Worm (Caenorhabditis elegans) whole organism, L3 larva: ENCODE data around the gene glb-9.

Source experiments
- R02D3.7 ChIP-seq: fragments of 150-350 bp; optimal IDR thresholded peaks from 2 replicates; lab custom pipeline; 2014; ENCODE audit warnings: missing biosample characterization, missing genetic modification characterization
- ZK546.5 ChIP-seq: sonication (generic microtip); optimal IDR thresholded peaks from 2 replicates; lab custom pipeline; 2017; ENCODE audit warnings: missing biosample characterization, missing genetic modification characterization
- aly-2 ChIP-seq: fragments of 150-350 bp; optimal IDR thresholded peaks from 2 replicates; lab custom pipeline; 2014; ENCODE audit warnings: missing biosample characterization, missing genetic modification characterization
- ama-1 ChIP-seq: fragments of 150-350 bp; optimal IDR thresholded peaks from 2 replicates; lab custom pipeline; 2018
- ceh-16 ChIP-seq: sonication (generic microtip); optimal IDR thresholded peaks from 2 replicates; lab custom pipeline; 2017; ENCODE audit warnings: missing biosample characterization, missing genetic modification characterization
- ceh-28 ChIP-seq: fragments of 150-350 bp; optimal IDR thresholded peaks from 2 replicates; lab custom pipeline; 2014; ENCODE audit warnings: missing biosample characterization, missing genetic modification reagents, missing genetic modification characterization
- ceh-82 ChIP-seq: fragments of 150-350 bp; optimal IDR thresholded peaks from 2 replicates; lab custom pipeline; 2014; ENCODE audit warnings: missing biosample characterization, missing genetic modification characterization
- ceh-9 ChIP-seq: sonication (generic microtip); optimal IDR thresholded peaks from 2 replicates; lab custom pipeline; 2018; ENCODE audit warnings: missing biosample characterization, missing genetic modification characterization
- daf-12 ChIP-seq: fragments of 150-350 bp; optimal IDR thresholded peaks from 2 replicates; lab custom pipeline; 2014; ENCODE audit warnings: missing biosample characterization, missing genetic modification reagents, missing genetic modification characterization
- egl-27 ChIP-seq: sonication (generic microtip); optimal IDR thresholded peaks from 4 replicates; lab custom pipeline; 2017; ENCODE audit warnings: missing biosample characterization, missing genetic modification reagents, missing genetic modification characterization
- egl-5 ChIP-seq: fragments of 150-350 bp; optimal IDR thresholded peaks from 2 replicates; lab custom pipeline; 2017; ENCODE audit warnings: missing biosample characterization, missing genetic modification reagents, missing genetic modification characterization, inconsistent platforms
- elt-1 ChIP-seq: fragments of 150-350 bp; optimal IDR thresholded peaks from 2 replicates; lab custom pipeline; 2014; ENCODE audit warnings: missing biosample characterization, missing genetic modification characterization
- elt-2 ChIP-seq: sonication (generic microtip); optimal IDR thresholded peaks from 2 replicates; lab custom pipeline; 2016; ENCODE audit warnings: missing genetic modification reagents, mild to moderate bottlenecking, missing genetic modification characterization, missing compliant biosample characterization
- elt-3 ChIP-seq, 3 experiments: fragments of 150-350 bp in 1 of 3; sonication (generic microtip) in 2 of 3; optimal IDR thresholded peaks; 2 replicates in 2 of 3; 4 replicates in 1 of 3; lab custom pipeline; 2014 to 2017; ENCODE audit warnings: missing biosample characterization in 3 of 3, missing genetic modification characterization in 3 of 3
- eor-1 ChIP-seq, 2 experiments: fragments of 150-350 bp; optimal IDR thresholded peaks; 2 replicates each; lab custom pipeline; 2014 to 2018; ENCODE audit warnings: missing biosample characterization in 2 of 2, missing genetic modification characterization in 2 of 2
- fkh-10 ChIP-seq: sonication (generic microtip); optimal IDR thresholded peaks from 2 replicates; lab custom pipeline; 2017; ENCODE audit warnings: missing biosample characterization, missing genetic modification reagents, missing genetic modification characterization
- fkh-2 ChIP-seq: fragments of 150-350 bp; optimal IDR thresholded peaks from 2 replicates; lab custom pipeline; 2014; ENCODE audit warnings: missing biosample characterization, missing genetic modification reagents, missing genetic modification characterization
- fos-1 ChIP-seq: fragments of 150-350 bp; optimal IDR thresholded peaks from 2 replicates; lab custom pipeline; 2014; ENCODE audit warnings: missing biosample characterization, missing genetic modification characterization
- hmg-11 ChIP-seq: sonication (generic microtip); optimal IDR thresholded peaks from 2 replicates; lab custom pipeline; 2016; ENCODE audit warnings: missing genetic modification characterization, missing compliant biosample characterization
- jun-1 ChIP-seq: fragments of 150-350 bp; optimal IDR thresholded peaks from 2 replicates; lab custom pipeline; 2014; ENCODE audit warnings: missing biosample characterization, missing genetic modification reagents, missing genetic modification characterization
- lin-15B ChIP-seq: fragments of 150-350 bp; optimal IDR thresholded peaks from 2 replicates; lab custom pipeline; 2014; ENCODE audit warnings: missing biosample characterization, missing genetic modification characterization
- lin-39 ChIP-seq: fragments of 150-350 bp; optimal IDR thresholded peaks from 2 replicates; lab custom pipeline; 2018; ENCODE audit warnings: missing biosample characterization, missing genetic modification reagents, missing genetic modification characterization
- lsy-12 ChIP-seq: sonication (generic microtip); optimal IDR thresholded peaks from 2 replicates; lab custom pipeline; 2016; ENCODE audit warnings: mild to moderate bottlenecking, missing genetic modification characterization, missing compliant biosample characterization
- mdl-1 ChIP-seq: fragments of 150-350 bp; optimal IDR thresholded peaks from 2 replicates; lab custom pipeline; 2014; ENCODE audit warnings: missing biosample characterization, missing genetic modification characterization
- mml-1 ChIP-seq: fragments of 150-350 bp; sonication (generic microtip); optimal IDR thresholded peaks from 3 replicates; lab custom pipeline; 2014; ENCODE audit warnings: missing biosample characterization, missing genetic modification characterization
- nfya-1 ChIP-seq: sonication (generic microtip); optimal IDR thresholded peaks from 2 replicates; lab custom pipeline; 2017; ENCODE audit warnings: missing genetic modification characterization, mild to moderate bottlenecking, missing compliant biosample characterization, antibody characterized with exemption, moderate library complexity; ENCODE audit not compliant: insufficient read depth
- nhr-11 ChIP-seq: fragments of 150-350 bp; optimal IDR thresholded peaks from 2 replicates; lab custom pipeline; 2014; ENCODE audit warnings: missing biosample characterization, missing genetic modification characterization
- nhr-12 ChIP-seq: fragments of 150-350 bp; optimal IDR thresholded peaks from 2 replicates; lab custom pipeline; 2014; ENCODE audit warnings: missing biosample characterization, missing genetic modification characterization
- nhr-23 ChIP-seq: fragments of 150-350 bp; optimal IDR thresholded peaks from 2 replicates; lab custom pipeline; 2014; ENCODE audit warnings: missing biosample characterization, missing genetic modification reagents, missing genetic modification characterization
- nhr-237 ChIP-seq: fragments of 150-350 bp; optimal IDR thresholded peaks from 2 replicates; lab custom pipeline; 2014; ENCODE audit warnings: missing biosample characterization, missing genetic modification characterization
- nhr-25 ChIP-seq: sonication (generic microtip); optimal IDR thresholded peaks from 2 replicates; lab custom pipeline; 2017; ENCODE audit warnings: missing biosample characterization, missing genetic modification characterization
- nhr-28 ChIP-seq: fragments of 150-350 bp; optimal IDR thresholded peaks from 2 replicates; lab custom pipeline; 2014; ENCODE audit warnings: missing biosample characterization, missing genetic modification characterization
- nhr-43 ChIP-seq: sonication (generic microtip); optimal IDR thresholded peaks from 2 replicates; lab custom pipeline; 2016; ENCODE audit warnings: mild to moderate bottlenecking, missing genetic modification characterization, missing compliant biosample characterization; ENCODE audit not compliant: poor library complexity, severe bottlenecking
- nhr-67 ChIP-seq: fragments of 150-350 bp; optimal IDR thresholded peaks from 2 replicates; lab custom pipeline; 2014; ENCODE audit warnings: missing biosample characterization, missing genetic modification characterization
- nhr-76 ChIP-seq: fragments of 150-350 bp; sonication (generic microtip); optimal IDR thresholded peaks from 5 replicates; lab custom pipeline; 2014; ENCODE audit warnings: missing biosample characterization, missing genetic modification characterization
- nhr-77 ChIP-seq: fragments of 150-350 bp; optimal IDR thresholded peaks from 2 replicates; lab custom pipeline; 2014; ENCODE audit warnings: missing biosample characterization, missing genetic modification characterization
- pha-4 ChIP-seq: fragments of 150-350 bp; optimal IDR thresholded peaks from 2 replicates; lab custom pipeline; 2014; ENCODE audit warnings: missing biosample characterization, missing genetic modification reagents, missing genetic modification characterization
- pqm-1 ChIP-seq: fragments of 150-350 bp; optimal IDR thresholded peaks from 2 replicates; lab custom pipeline; 2017; ENCODE audit warnings: missing biosample characterization, missing genetic modification characterization, inconsistent platforms
- sea-2 ChIP-seq: fragments of 150-350 bp; sonication (generic microtip); optimal IDR thresholded peaks from 4 replicates; lab custom pipeline; 2014; ENCODE audit warnings: missing biosample characterization, missing genetic modification reagents, missing genetic modification characterization
- skn-1 ChIP-seq: fragments of 150-350 bp; optimal IDR thresholded peaks from 2 replicates; lab custom pipeline; 2014; ENCODE audit warnings: missing biosample characterization, missing genetic modification characterization
- snpc-4 ChIP-seq: fragments of 150-350 bp; optimal IDR thresholded peaks from 2 replicates; lab custom pipeline; 2014; ENCODE audit warnings: missing biosample characterization, missing genetic modification characterization
- tbx-2 ChIP-seq: sonication (generic microtip); optimal IDR thresholded peaks from 2 replicates; lab custom pipeline; 2016; ENCODE audit warnings: mild to moderate bottlenecking, missing genetic modification characterization, missing compliant biosample characterization
- unc-39 ChIP-seq: sonication (generic microtip); optimal IDR thresholded peaks from 4 replicates; lab custom pipeline; 2017; ENCODE audit warnings: missing biosample characterization, missing genetic modification characterization
- unc-62 ChIP-seq: fragments of 150-350 bp; sonication (generic microtip); optimal IDR thresholded peaks from 4 replicates; lab custom pipeline; 2014; ENCODE audit warnings: missing biosample characterization, missing genetic modification reagents, missing genetic modification characterization
- zag-1 ChIP-seq: fragments of 150-350 bp; optimal IDR thresholded peaks from 2 replicates; lab custom pipeline; 2014; ENCODE audit warnings: missing biosample characterization, missing genetic modification characterization
- ztf-11 ChIP-seq: fragments of 150-350 bp; optimal IDR thresholded peaks from 2 replicates; lab custom pipeline; 2014; ENCODE audit warnings: missing biosample characterization, missing genetic modification characterization
- ztf-4 ChIP-seq: fragments of 150-350 bp; optimal IDR thresholded peaks from 2 replicates; lab custom pipeline; 2014; ENCODE audit warnings: missing biosample characterization, missing genetic modification characterization

glb-9 gene

DNA sequence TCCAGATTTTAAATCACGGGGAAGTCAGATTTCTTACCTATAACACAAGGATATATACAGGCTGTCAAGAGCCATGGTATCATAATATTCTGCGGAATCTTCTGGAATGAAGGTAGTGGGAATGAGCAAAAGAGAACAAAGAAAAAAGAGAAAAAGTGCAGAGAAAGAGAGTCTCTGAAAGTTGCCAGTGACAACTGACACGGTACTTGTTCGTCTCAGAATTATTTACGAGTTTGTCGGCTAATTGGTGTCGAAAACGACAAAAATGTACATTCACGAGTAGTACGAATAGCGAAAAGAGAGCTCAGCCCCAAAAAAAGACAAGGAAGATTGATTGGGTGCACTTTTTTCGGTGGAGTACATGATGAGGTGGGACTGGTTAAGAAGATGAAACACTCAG is 36.1 kb downstream of the glb-9 start, which contains the start of gene cah-2:
TSS of gene cah-2 (minus strand) at position 101 of the 400 bp plus-strand sequence.
- TF ChIP-seq pha-4 (tag; lab: Kevin White, UChicago), result no peak
- no peak for TF ChIP-seq ceh-16

DNA sequence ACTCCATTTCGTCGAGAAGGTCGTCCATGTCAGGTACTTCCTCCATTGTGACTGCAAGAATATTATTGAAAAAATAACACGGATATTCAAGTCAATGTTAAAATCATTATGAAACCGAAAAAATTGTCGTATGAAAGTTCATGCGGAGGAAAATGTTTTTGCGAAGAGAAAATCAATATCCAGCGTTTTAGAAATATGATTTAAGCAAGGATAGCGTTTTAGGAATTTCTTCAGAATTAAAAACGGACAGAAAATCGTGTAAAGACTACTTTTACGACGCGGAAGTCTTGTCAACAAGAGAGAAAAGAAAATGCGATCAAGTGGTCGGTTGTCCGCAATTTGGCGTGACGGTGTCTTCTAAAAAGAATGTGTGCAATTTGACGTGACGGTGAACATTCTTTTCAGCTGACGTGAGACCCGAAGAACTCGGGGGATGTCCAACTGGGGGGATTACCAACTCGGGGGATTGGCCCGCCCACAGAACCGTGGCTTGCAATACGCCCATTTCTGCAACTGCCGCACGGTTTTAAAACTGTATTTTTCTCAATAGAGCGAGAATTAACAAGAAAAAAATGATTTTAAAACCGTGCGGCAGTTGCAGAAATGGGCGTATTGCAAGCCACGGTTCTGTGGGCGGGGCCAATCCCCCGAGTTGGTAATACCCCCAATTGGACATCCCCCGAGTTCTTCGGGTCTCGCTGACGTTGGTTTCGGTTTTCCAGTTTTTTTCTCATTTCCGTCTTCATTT is 40.5 kb downstream of the glb-9 start, which contains the start of the genes aka-1 and ubc-6:
TSS of gene aka-1 (minus strand) at position 51 of the 748 bp plus-strand sequence.
TSS of gene ubc-6 (plus strand) at position 701 of the 748 bp plus-strand sequence.
- peak; percentile 37 for TF ChIP-seq egl-5 (tag; lab: Kevin White, UChicago)
- TF ChIP-seq nhr-11, result peak; percentile 4
- peak; percentile 82 for TF ChIP-seq tbx-2
- no peak for TF ChIP-seq nhr-28 (tag; lab: Kevin White, UChicago)
- no peak for TF ChIP-seq ama-1 (lab: Kevin White, UChicago)
- no peak for TF ChIP-seq mdl-1 (tag; lab: Kevin White, UChicago)
- peak; percentile 79 for TF ChIP-seq ceh-28
- TF ChIP-seq nhr-77 (tag; lab: Kevin White, UChicago), result no peak
- TF ChIP-seq nhr-237, result no peak
- peak; percentile 31 for TF ChIP-seq fos-1 (tag; lab: Kevin White, UChicago)
- TF ChIP-seq mml-1 (tag; lab: Kevin White, UChicago), result no peak
- TF ChIP-seq elt-1 (tag; lab: Kevin White, UChicago), result no peak
- TF ChIP-seq unc-39 (tag; lab: Kevin White, UChicago), result no peak
- no peak for TF ChIP-seq aly-2 (tag; lab: Kevin White, UChicago)
- TF ChIP-seq eor-1 (tag; optimal IDR thresholded peaks at IDR 0.05; lab: Kevin White, UChicago), result no peak
- TF ChIP-seq ceh-9 (tag; lab: Kevin White, UChicago), result no peak
- TF ChIP-seq egl-27 (tag; lab: Kevin White, UChicago), result no peak
- TF ChIP-seq ceh-16, result no peak
- TF ChIP-seq lin-39 (tag; lab: Kevin White, UChicago), result no peak
- peak; percentile 26 for TF ChIP-seq ceh-82 (tag; lab: Kevin White, UChicago)
- peak; percentile 77 for TF ChIP-seq nfya-1
- TF ChIP-seq sea-2 (GFP tag; lab: Kevin White, UChicago), result no peak
- TF ChIP-seq fkh-10, result no peak
- TF ChIP-seq nhr-67, result no peak
- peak; percentile 81 for TF ChIP-seq pha-4 (tag; lab: Kevin White, UChicago)
- TF ChIP-seq lin-15B (tag; lab: Kevin White, UChicago), result peak; percentile 80
- peak; percentile 73 for TF ChIP-seq jun-1 (tag; lab: Kevin White, UChicago)
- no peak for TF ChIP-seq daf-12 (tag; lab: Kevin White, UChicago)
- no peak for TF ChIP-seq skn-1 (tag; lab: Kevin White, UChicago)
- peak; percentile 62 for TF ChIP-seq snpc-4 (tag; lab: Kevin White, UChicago)
- TF ChIP-seq pqm-1, result peak; percentile 13
- peak; percentile 83 for TF ChIP-seq lsy-12 (tag; lab: Kevin White, UChicago)
- TF ChIP-seq unc-62 (GFP tag; lab: Kevin White, UChicago), result peak; percentile 60
- peak; percentile 81 for TF ChIP-seq nhr-25 (tag; lab: Kevin White, UChicago)
- no peak for TF ChIP-seq nhr-12 (tag; lab: Kevin White, UChicago)
- peak; percentile 79 for TF ChIP-seq R02D3.7
- TF ChIP-seq ztf-4 (tag; lab: Kevin White, UChicago), result no peak
- TF ChIP-seq hmg-11, result peak; percentile 85
- no peak for TF ChIP-seq ztf-11 (tag; lab: Kevin White, UChicago)
- TF ChIP-seq zag-1 (tag; lab: Kevin White, UChicago), result no peak
- TF ChIP-seq nhr-76 (tag; lab: Kevin White, UChicago), result no peak
- TF ChIP-seq ZK546.5, result no peak
- peak in 1 of 3 experiments; percentile 26 for TF ChIP-seq elt-3 (tag; optimal IDR thresholded peaks at IDR 0.05; lab: Kevin White, UChicago)
- peak; percentile 79 for TF ChIP-seq nhr-23 (tag; lab: Kevin White, UChicago)
- peak; percentile 60 for TF ChIP-seq elt-2 (tag; lab: Kevin White, UChicago)
- no peak for TF ChIP-seq fkh-2 (tag; lab: Kevin White, UChicago)
- peak; percentile 67 for TF ChIP-seq nhr-43
